Worm (Caenorhabditis elegans) whole organism, late embryonic: ENCODE results near the gene ccar-1.

Experiments used
- fkh-6 ChIP-seq: sonication (generic microtip); optimal IDR thresholded peaks from 2 replicates; lab custom pipeline; 2016; ENCODE audit warnings: missing genetic modification characterization, missing compliant biosample characterization
- pha-4 ChIP-seq: fragments of 150-350 bp; optimal IDR thresholded peaks from 2 replicates; lab custom pipeline; 2018; ENCODE audit warnings: missing biosample characterization, missing genetic modification reagents, missing genetic modification characterization
- rnt-1 ChIP-seq: sonication (generic microtip); optimal IDR thresholded peaks from 2 replicates; lab custom pipeline; 2016; ENCODE audit warnings: missing genetic modification characterization, missing compliant biosample characterization
- unc-3 ChIP-seq, 2 experiments: fragments of 200-800 bp in 1 of 2; sonication (Bioruptor generic) in 1 of 2; sonication (generic microtip) in 1 of 2; conservative IDR thresholded peaks in 1 of 2; optimal IDR thresholded peaks in 1 of 2; 2 replicates each; pipeline versions ENCODE4 v1.3.6 to Lab custom; 2016 to 2022; ENCODE audit warnings: missing compliant biosample characterization in 2 of 2, missing genetic modification characterization in 2 of 2, missing genetic modification reagents in 1 of 2

ce11 chrIV:14106274-14106673 lies 34.9 kb downstream of the ccar-1 start, which contains the start of gene ins-34:
- no peak for TF ChIP-seq fkh-6 (tag; lab: Kevin White, UChicago)
- TF ChIP-seq unc-3 (GFP tag; conservative IDR thresholded peaks at IDR 0.05; lab: Robert Waterston, UW): no peak
- TF ChIP-seq unc-3 (tag; optimal IDR thresholded peaks at IDR 0.05; lab: Kevin White, UChicago): no peak
- no peak for TF ChIP-seq pha-4
- TF ChIP-seq rnt-1: no peak
